Fruit fly (Drosophila melanogaster) whole organism: Measurements from ENCODE around the gene Hsp68.
A peak's percentile ranks its signal among the peaks of the same experiment; 100 is the strongest.

Source experiments
- CG8478 ChIP-seq: fragments of >200 bp; optimal IDR thresholded peaks from 2 replicates; lab custom pipeline; 2018; ENCODE audit warnings: inconsistent platforms
- Dll ChIP-seq: fragments of >200 bp; optimal IDR thresholded peaks from 2 replicates; lab custom pipeline; 2017
- EcR ChIP-seq, 2 experiments: fragments of >200 bp; optimal IDR thresholded peaks; 2 replicates each; lab custom pipeline; 2017; ENCODE audit warnings: missing biosample characterization in 2 of 2, missing genetic modification characterization in 2 of 2, missing genetic modification reagents in 2 of 2
- pan ChIP-seq: fragments of >200 bp; optimal IDR thresholded peaks from 2 replicates; lab custom pipeline; 2017
- psq ChIP-seq: fragments of >200 bp; optimal IDR thresholded peaks from 2 replicates; lab custom pipeline; 2017
- usp ChIP-seq: fragments of >200 bp; optimal IDR thresholded peaks from 2 replicates; lab custom pipeline; 2017; ENCODE audit warnings: missing biosample characterization, missing genetic modification characterization, mixed read lengths

Hsp68 gene

dm6 chr3R:24057188-24057587 is at the start of gene Hsp68:
Gene Hsp68, minus strand, starts transcription at chr3R:24057310.
- TF ChIP-seq CG8478, result peak; percentile 66
- TF ChIP-seq EcR (GFP tag; optimal IDR thresholded peaks at IDR 0.05; lab: Kevin White, UChicago), result no peak

dm6 chr3R:24106059-24106631 is 49.0 kb upstream of the Hsp68 start:
- TF ChIP-seq Dll (lab: Kevin White, UChicago) (no peak), EcR (GFP tag; optimal IDR thresholded peaks at IDR 0.05; lab: Kevin White, UChicago) (no peak), psq (lab: Kevin White, UChicago) (no peak), usp (GFP tag; lab: Kevin White, UChicago) (no peak), pan (lab: Kevin White, UChicago) (no peak), CG8478 (no peak)

dm6 chr3R:24105312-24105902 is 48.3 kb upstream of the Hsp68 start, which contains the start of gene Syx1A:
Gene Syx1A, minus strand, starts transcription at chr3R:24105763.
- no peak for TF ChIP-seq CG8478
- no peak for TF ChIP-seq psq (lab: Kevin White, UChicago)
- TF ChIP-seq pan (lab: Kevin White, UChicago), result no peak
- no peak for TF ChIP-seq Dll (lab: Kevin White, UChicago)
- TF ChIP-seq usp (GFP tag; lab: Kevin White, UChicago), result no peak

- TF ChIP-seq Dll (lab: Kevin White, UChicago) (no peak), pan (lab: Kevin White, UChicago) (no peak), usp (GFP tag; lab: Kevin White, UChicago) (no peak), CG8478 (no peak), psq (lab: Kevin White, UChicago) (no peak), EcR (GFP tag; optimal IDR thresholded peaks at IDR 0.05; lab: Kevin White, UChicago) (no peak)
These were observed 47.6 kb upstream of the Hsp68 start for dm6 chr3R:24104471-24105311.

- TF ChIP-seq usp (GFP tag; lab: Kevin White, UChicago) (no peak), Dll (lab: Kevin White, UChicago) (no peak), psq (lab: Kevin White, UChicago) (no peak), EcR (GFP tag; optimal IDR thresholded peaks at IDR 0.05; lab: Kevin White, UChicago) (no peak), CG8478 (no peak), pan (lab: Kevin White, UChicago) (no peak)
These were observed 46.6 kb upstream of the Hsp68 start for dm6 chr3R:24103708-24104107.

- TF ChIP-seq usp (GFP tag; lab: Kevin White, UChicago) (no peak), EcR (GFP tag; optimal IDR thresholded peaks at IDR 0.05; lab: Kevin White, UChicago) (no peak), psq (lab: Kevin White, UChicago) (no peak), Dll (lab: Kevin White, UChicago) (no peak), CG8478 (no peak), pan (lab: Kevin White, UChicago) (no peak)
These were observed 45.3 kb upstream of the Hsp68 start for dm6 chr3R:24102387-24102786.

- TF ChIP-seq psq (lab: Kevin White, UChicago) (no peak), CG8478 (no peak), Dll (lab: Kevin White, UChicago) (no peak), pan (lab: Kevin White, UChicago) (no peak), EcR (GFP tag; optimal IDR thresholded peaks at IDR 0.05; lab: Kevin White, UChicago) (no peak), usp (GFP tag; lab: Kevin White, UChicago) (no peak)
These were observed 44.3 kb upstream of the Hsp68 start for dm6 chr3R:24101437-24101836.

dm6 chr3R:24100717-24101116 is 43.6 kb upstream of the Hsp68 start:
- no peak for TF ChIP-seq psq (lab: Kevin White, UChicago)

dm6 chr3R:24099039-24100026 is 42.2 kb upstream of the Hsp68 start:
- TF ChIP-seq EcR (GFP tag; optimal IDR thresholded peaks at IDR 0.05; lab: Kevin White, UChicago), result no peak
- TF ChIP-seq usp (GFP tag; lab: Kevin White, UChicago), result no peak
- TF ChIP-seq CG8478, result no peak
- TF ChIP-seq Dll (lab: Kevin White, UChicago), result no peak
- TF ChIP-seq pan (lab: Kevin White, UChicago), result peak; percentile 56
- TF ChIP-seq psq (lab: Kevin White, UChicago), result no peak

- no peak for TF ChIP-seq pan (lab: Kevin White, UChicago)
These were observed 36.3 kb upstream of the Hsp68 start for dm6 chr3R:24093430-24093829.

- TF ChIP-seq EcR (GFP tag; optimal IDR thresholded peaks at IDR 0.05; lab: Kevin White, UChicago), result no peak
- TF ChIP-seq CG8478, result no peak
- TF ChIP-seq psq (lab: Kevin White, UChicago), result no peak
- TF ChIP-seq usp (GFP tag; lab: Kevin White, UChicago), result no peak
- TF ChIP-seq pan (lab: Kevin White, UChicago), result no peak
- no peak for TF ChIP-seq Dll (lab: Kevin White, UChicago)
These were observed 35.6 kb upstream of the Hsp68 start for dm6 chr3R:24092590-24093151.
